Worm (Caenorhabditis elegans) whole organism, L1 larva: ENCODE measurements around the gene ifb-1.

Experiments
- aha-1 ChIP-seq: fragments of 150-350 bp; optimal IDR thresholded peaks from 2 replicates; lab custom pipeline; 2014; ENCODE audit warnings: missing biosample characterization, missing genetic modification characterization
- ama-1 ChIP-seq: fragments of 150-350 bp; optimal IDR thresholded peaks from 2 replicates; lab custom pipeline; 2014
- ceh-8 ChIP-seq: fragments of 200-800 bp; sonication (Bioruptor generic); optimal IDR thresholded peaks from 2 replicates; lab custom pipeline; 2018; ENCODE audit warnings: mild to moderate bottlenecking, missing genetic modification characterization, moderate library complexity, missing compliant biosample characterization
- ceh-90 ChIP-seq: sonication (generic microtip); optimal IDR thresholded peaks from 2 replicates; lab custom pipeline; 2016; ENCODE audit warnings: missing genetic modification characterization, missing compliant biosample characterization
- dpl-1 ChIP-seq, 3 experiments: fragments of 150-350 bp in 2 of 3; sonication (generic microtip) in 1 of 3; optimal IDR thresholded peaks; 2 replicates each; lab custom pipeline; 2014 to 2017; ENCODE audit warnings: missing biosample characterization in 3 of 3, missing genetic modification characterization in 3 of 3, missing genetic modification reagents in 3 of 3
- dsc-1 ChIP-seq: sonication (generic microtip); optimal IDR thresholded peaks from 2 replicates; lab custom pipeline; 2016; ENCODE audit warnings: mild to moderate bottlenecking, missing genetic modification characterization, missing compliant biosample characterization
- egl-27 ChIP-seq, 2 experiments: fragments of 150-350 bp in 1 of 2; sonication (generic microtip); optimal IDR thresholded peaks; 3 replicates each; lab custom pipeline; 2017 to 2018; ENCODE audit warnings: missing biosample characterization in 2 of 2, missing genetic modification characterization in 2 of 2, missing genetic modification reagents in 2 of 2
- elt-2 ChIP-seq: sonication (generic microtip); optimal IDR thresholded peaks from 2 replicates; lab custom pipeline; 2016; ENCODE audit warnings: missing genetic modification characterization, mild to moderate bottlenecking, inconsistent platforms, missing compliant biosample characterization, missing genetic modification reagents
- ets-5 ChIP-seq: fragments of 200-800 bp; sonication (Bioruptor generic); IDR thresholded peaks from 2 replicates; pipeline ENCODE4 v1.3.6; 2022; ENCODE audit warnings: missing genetic modification characterization, missing compliant biosample characterization
- fkh-4 ChIP-seq: sonication (generic microtip); optimal IDR thresholded peaks from 2 replicates; lab custom pipeline; 2016; ENCODE audit warnings: missing compliant biosample characterization, missing genetic modification characterization, borderline replicate concordance
- grh-1 ChIP-seq: fragments of 200-800 bp; sonication (Bioruptor generic); IDR thresholded peaks from 2 replicates; pipeline ENCODE4 v1.3.6; 2022; ENCODE audit warnings: missing genetic modification reagents, missing genetic modification characterization, missing compliant biosample characterization
- hpl-2 ChIP-seq: fragments of 150-350 bp; optimal IDR thresholded peaks from 2 replicates; lab custom pipeline; 2014; ENCODE audit warnings: missing biosample characterization, missing genetic modification reagents, missing genetic modification characterization
- isw-1 ChIP-seq: fragments of 200-800 bp; sonication (Bioruptor generic); IDR thresholded peaks from 2 replicates; pipeline ENCODE4 v1.3.6; 2022; ENCODE audit warnings: missing genetic modification characterization, missing compliant biosample characterization
- jun-1 ChIP-seq: fragments of 150-350 bp; optimal IDR thresholded peaks from 2 replicates; lab custom pipeline; 2014; ENCODE audit warnings: missing biosample characterization, missing genetic modification reagents, missing genetic modification characterization
- lin-13 ChIP-seq: fragments of 150-350 bp; optimal IDR thresholded peaks from 2 replicates; lab custom pipeline; 2014; ENCODE audit warnings: missing biosample characterization, missing genetic modification reagents, missing genetic modification characterization
- lin-14 ChIP-seq: fragments of 200-800 bp; sonication (Bioruptor generic); optimal IDR thresholded peaks from 2 replicates; lab custom pipeline; 2018; ENCODE audit warnings: mild to moderate bottlenecking, missing genetic modification characterization, moderate library complexity, missing compliant biosample characterization
- lir-3 ChIP-seq: sonication (generic microtip); optimal IDR thresholded peaks from 2 replicates; lab custom pipeline; 2016; ENCODE audit warnings: mild to moderate bottlenecking, missing genetic modification characterization, moderate library complexity, missing compliant biosample characterization; ENCODE audit not compliant: poor library complexity
- mab-9 ChIP-seq: fragments of 200-800 bp; sonication (Bioruptor generic); IDR thresholded peaks from 2 replicates; pipeline ENCODE4 v1.3.6; 2022; ENCODE audit warnings: missing genetic modification reagents, missing genetic modification characterization, missing compliant biosample characterization
- mep-1 ChIP-seq: fragments of 150-350 bp; optimal IDR thresholded peaks from 2 replicates; lab custom pipeline; 2014; ENCODE audit warnings: missing biosample characterization, missing genetic modification characterization
- nhr-28 ChIP-seq: fragments of 150-350 bp; optimal IDR thresholded peaks from 2 replicates; lab custom pipeline; 2014; ENCODE audit warnings: missing biosample characterization, missing genetic modification characterization
- nhr-71 ChIP-seq: sonication (generic microtip); optimal IDR thresholded peaks from 2 replicates; lab custom pipeline; 2016; ENCODE audit warnings: mild to moderate bottlenecking, missing genetic modification characterization, moderate library complexity, missing compliant biosample characterization
- nhr-76 ChIP-seq: sonication (generic microtip); optimal IDR thresholded peaks from 2 replicates; lab custom pipeline; 2017; ENCODE audit warnings: missing biosample characterization, missing genetic modification characterization
- nhr-77 ChIP-seq: fragments of 150-350 bp; optimal IDR thresholded peaks from 2 replicates; lab custom pipeline; 2014; ENCODE audit warnings: missing biosample characterization, missing genetic modification characterization
- nhr-85 ChIP-seq: sonication (generic microtip); peaks from one replicate; lab custom pipeline; 2016; ENCODE audit warnings: missing genetic modification characterization, inconsistent platforms, missing compliant biosample characterization
- nhr-90 ChIP-seq: sonication (generic microtip); optimal IDR thresholded peaks from 2 replicates; lab custom pipeline; 2016; ENCODE audit warnings: mild to moderate bottlenecking, missing genetic modification characterization, missing compliant biosample characterization; ENCODE audit not compliant: poor library complexity
- pqm-1 ChIP-seq: sonication (generic microtip); optimal IDR thresholded peaks from 3 replicates; lab custom pipeline; 2017; ENCODE audit warnings: missing biosample characterization, missing genetic modification characterization
- rnt-1 ChIP-seq: sonication (generic microtip); optimal IDR thresholded peaks from 2 replicates; lab custom pipeline; 2016; ENCODE audit warnings: mild to moderate bottlenecking, missing genetic modification characterization, moderate library complexity, missing compliant biosample characterization
- snpc-4 ChIP-seq: fragments of 150-350 bp; optimal IDR thresholded peaks from 2 replicates; lab custom pipeline; 2014; ENCODE audit warnings: missing biosample characterization, missing genetic modification characterization
- sox-4 ChIP-seq: sonication (generic microtip); optimal IDR thresholded peaks from 2 replicates; lab custom pipeline; 2016; ENCODE audit warnings: missing genetic modification characterization, missing compliant biosample characterization
- sptf-1 ChIP-seq: fragments of 150-350 bp; optimal IDR thresholded peaks from 2 replicates; lab custom pipeline; 2014; ENCODE audit warnings: missing biosample characterization, missing genetic modification characterization
- sup-37 ChIP-seq: fragments of 200-800 bp; sonication (Bioruptor generic); optimal IDR thresholded peaks from 2 replicates; lab custom pipeline; 2018; ENCODE audit warnings: mild to moderate bottlenecking, missing genetic modification characterization, missing compliant biosample characterization
- unc-30 ChIP-seq: sonication (generic microtip); optimal IDR thresholded peaks from 2 replicates; lab custom pipeline; 2017; ENCODE audit warnings: missing biosample characterization, missing genetic modification characterization
- unc-98 ChIP-seq: fragments of 200-800 bp; sonication (Bioruptor generic); IDR thresholded peaks from 2 replicates; pipeline ENCODE4 v1.3.6; 2022; ENCODE audit warnings: missing genetic modification characterization, missing compliant biosample characterization
- vab-15 ChIP-seq: sonication (generic microtip); optimal IDR thresholded peaks from 2 replicates; lab custom pipeline; 2017; ENCODE audit warnings: missing genotype, mild to moderate bottlenecking, missing genetic modification characterization, missing compliant biosample characterization
- zip-4 ChIP-seq: fragments of 200-800 bp; sonication (Bioruptor generic); optimal IDR thresholded peaks from 2 replicates; lab custom pipeline; 2018; ENCODE audit warnings: mild to moderate bottlenecking, missing genetic modification characterization, moderate library complexity, missing compliant biosample characterization
- ztf-11 ChIP-seq, 2 experiments: sonication (generic microtip); optimal IDR thresholded peaks; 2 replicates each; lab custom pipeline; 2016 to 2017; ENCODE audit warnings: missing genetic modification characterization in 2 of 2, missing biosample characterization in 1 of 2, missing compliant biosample characterization in 1 of 2
- ztf-4 ChIP-seq: fragments of 150-350 bp; optimal IDR thresholded peaks from 2 replicates; lab custom pipeline; 2014; ENCODE audit warnings: missing biosample characterization, missing genetic modification characterization

ifb-1 gene

DNA sequence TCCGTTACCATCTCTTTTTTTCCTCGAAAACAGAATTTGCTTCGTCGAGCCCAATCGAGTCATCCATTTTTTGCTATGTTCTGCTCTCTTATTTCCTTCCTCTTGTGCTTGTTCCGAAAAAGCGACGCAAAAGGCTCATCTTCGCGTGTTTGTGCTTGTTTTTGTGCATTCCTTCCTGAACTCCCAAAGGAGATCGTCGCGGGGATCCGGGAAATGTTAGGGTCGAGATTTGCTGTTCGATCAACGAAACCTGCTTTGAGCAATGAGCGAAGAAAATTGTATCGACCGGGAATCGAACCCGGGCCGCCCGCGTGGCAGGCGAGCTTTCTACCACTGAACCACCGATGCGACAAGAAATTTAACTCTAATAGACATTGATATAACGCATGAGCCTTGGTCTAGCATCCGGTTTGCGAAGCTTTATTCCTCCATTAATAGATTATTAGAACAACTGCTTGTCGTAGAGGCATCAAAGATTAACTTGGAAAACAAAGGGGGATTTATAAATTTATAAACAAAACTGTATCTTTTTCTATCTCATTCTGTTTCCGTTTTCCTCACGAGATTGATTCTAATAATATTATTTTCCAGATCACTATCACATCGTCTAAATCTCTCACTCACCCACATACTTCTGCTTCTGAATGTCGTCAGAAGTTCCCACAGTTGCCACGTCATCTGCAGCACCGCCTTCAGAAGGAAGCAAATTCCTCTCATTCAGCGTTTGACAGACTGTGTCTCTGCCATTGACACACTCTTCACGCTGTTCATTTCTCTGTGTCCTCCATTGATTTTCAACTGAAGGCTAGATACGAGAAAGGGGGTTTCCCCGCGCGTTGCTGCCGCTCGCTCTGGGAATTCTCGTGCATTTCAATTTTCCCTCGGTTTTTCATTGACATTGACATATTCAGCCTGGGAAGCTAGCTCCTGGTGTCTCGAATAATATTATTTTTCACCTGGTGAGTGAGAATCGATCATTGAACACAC is 16.8 kb downstream of the ifb-1 start, which contains the start of gene K05F1.6 (continued):
- TF ChIP-seq rnt-1 (tag; lab: Kevin White, UChicago), result peak; percentile 78
- no peak for TF ChIP-seq nhr-77 (tag; lab: Kevin White, UChicago)
- peak; percentile 19 for TF ChIP-seq zip-4 (GFP tag; lab: Kevin White, UChicago)
- TF ChIP-seq dpl-1 (GFP tag; optimal IDR thresholded peaks at IDR 0.05; lab: Kevin White, UChicago), result peak in 1 of 3 experiments; percentile 8
- no peak for TF ChIP-seq aha-1 (tag; lab: Kevin White, UChicago)
- peak; percentile 15 for TF ChIP-seq ztf-4
- no peak for TF ChIP-seq unc-30
- peak; percentile 53 for TF ChIP-seq nhr-85 (tag; lab: Kevin White, UChicago)
- TF ChIP-seq fkh-4, result no peak
- TF ChIP-seq unc-98 (GFP tag; lab: Robert Waterston, UW), result 0 out of 2 replicates have a peak, but pooled peaks have one; percentile 53
- TF ChIP-seq nhr-90 (tag; lab: Kevin White, UChicago), result peak; percentile 65
- no peak for TF ChIP-seq mab-9 (GFP tag; lab: Robert Waterston, UW)
- TF ChIP-seq mep-1 (tag; lab: Kevin White, UChicago), result peak; percentile 52
- peak; percentile 78 for TF ChIP-seq nhr-71
- TF ChIP-seq sup-37 (GFP tag; lab: Kevin White, UChicago), result peak; percentile 6
- peak; percentile 56 for TF ChIP-seq lin-14 (GFP tag; lab: Kevin White, UChicago)
- TF ChIP-seq egl-27 (tag; optimal IDR thresholded peaks at IDR 0.05; lab: Kevin White, UChicago), result no peak
- TF ChIP-seq elt-2 (tag; lab: Kevin White, UChicago), result peak; percentile 70
- TF ChIP-seq snpc-4, result no peak
- 0 out of 2 replicates have a peak, but pooled peaks have one; percentile 1 for TF ChIP-seq isw-1 (GFP tag; lab: Robert Waterston, UW)

DNA sequence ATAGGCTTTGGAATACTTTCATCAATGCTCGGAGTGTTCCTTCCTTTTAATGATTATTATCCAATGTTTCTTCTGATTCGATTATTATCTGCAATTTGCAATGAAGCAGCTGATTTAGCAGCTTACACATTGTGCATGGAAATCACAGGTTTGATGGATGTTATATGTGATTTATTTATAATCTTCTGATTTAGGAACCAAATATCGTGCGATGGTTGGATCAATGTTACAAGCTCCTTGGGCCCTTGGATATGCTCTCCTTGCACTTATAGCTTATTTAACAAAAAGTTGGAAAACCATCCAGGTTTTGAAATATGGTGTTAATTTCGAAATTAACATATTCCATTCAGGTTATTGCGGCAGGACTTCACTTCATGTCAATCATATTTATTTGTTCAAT is 20.1 kb downstream of the ifb-1 start:
- TF ChIP-seq dsc-1, result no peak
- no peak for TF ChIP-seq nhr-76 (tag; lab: Kevin White, UChicago)
- TF ChIP-seq ceh-90 (tag; lab: Kevin White, UChicago), result no peak
- no peak for TF ChIP-seq nhr-85 (tag; lab: Kevin White, UChicago)
- TF ChIP-seq ztf-11 (tag; optimal IDR thresholded peaks at IDR 0.05; lab: Kevin White, UChicago), result no peak
- TF ChIP-seq grh-1 (GFP tag; lab: Robert Waterston, UW), result no peak
- no peak for TF ChIP-seq sox-4 (tag; lab: Kevin White, UChicago)
- TF ChIP-seq pqm-1 (tag; lab: Kevin White, UChicago), result no peak
- no peak for TF ChIP-seq zip-4 (GFP tag; lab: Kevin White, UChicago)
- TF ChIP-seq sptf-1 (tag; lab: Kevin White, UChicago), result no peak
- no peak for TF ChIP-seq lin-13 (GFP tag; lab: Kevin White, UChicago)

DNA sequence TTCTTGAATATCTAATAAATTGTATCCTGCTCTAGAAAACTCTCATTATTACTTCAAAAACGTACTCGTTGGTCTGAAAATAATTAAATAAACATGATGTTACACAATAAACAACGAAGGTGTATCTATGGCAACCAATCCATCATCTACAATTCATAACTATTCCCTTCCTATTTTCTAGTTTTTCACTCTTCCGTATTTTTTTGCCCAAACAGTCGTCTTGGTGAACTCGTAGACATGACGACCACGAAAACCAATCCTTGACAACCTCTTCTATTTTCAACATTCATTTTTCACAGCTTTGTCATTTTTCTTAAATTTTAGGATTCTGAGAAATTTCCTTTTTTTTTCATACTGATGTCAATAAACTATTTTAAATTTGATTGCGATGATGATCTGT is 23.4 kb downstream of the ifb-1 start, which contains the start of gene K05F1.13:
Gene K05F1.13, plus strand, starts transcription at position 301 of the 400 bp plus-strand sequence.
- TF ChIP-seq fkh-4 (no peak), ets-5 (GFP tag; lab: Robert Waterston, UW) (no peak), ama-1 (lab: Kevin White, UChicago) (no peak), nhr-71 (no peak), hpl-2 (GFP tag; lab: Kevin White, UChicago) (no peak), sptf-1 (tag; lab: Kevin White, UChicago) (no peak), jun-1 (tag; lab: Kevin White, UChicago) (no peak), nhr-28 (tag; lab: Kevin White, UChicago) (no peak), lin-13 (GFP tag; lab: Kevin White, UChicago) (no peak), vab-15 (tag; lab: Kevin White, UChicago) (no peak), lir-3 (tag; lab: Kevin White, UChicago) (no peak), ceh-8 (GFP tag; lab: Kevin White, UChicago) (no peak), dsc-1 (no peak), mep-1 (tag; lab: Kevin White, UChicago) (no peak), aha-1 (tag; lab: Kevin White, UChicago) (no peak), mab-9 (GFP tag; lab: Robert Waterston, UW) (no peak)
